Fruit fly (Drosophila melanogaster) whole organism, embryonic: ENCODE results near the gene CG34427.

Experiments used
- Atf3 ChIP-seq: fragments of 200-800 bp; sonication (Bioruptor generic); optimal IDR thresholded peaks from 3 replicates; lab custom pipeline; 2016; ENCODE audit warnings: missing biosample characterization, missing genetic modification characterization
- Bteb2 ChIP-seq: fragments of 200-800 bp; sonication (Bioruptor generic); optimal IDR thresholded peaks from 2 replicates; lab custom pipeline; 2016; ENCODE audit warnings: missing biosample characterization, missing genetic modification characterization
- CG12104 ChIP-seq: fragments of 200-800 bp; sonication (Bioruptor generic); optimal IDR thresholded peaks from 3 replicates; lab custom pipeline; 2016; ENCODE audit warnings: missing biosample characterization, missing genetic modification characterization
- CG12219 ChIP-seq: fragments of 200-800 bp; sonication (Bioruptor generic); optimal IDR thresholded peaks from 3 replicates; lab custom pipeline; 2018; ENCODE audit warnings: missing biosample characterization, mild to moderate bottlenecking, missing genetic modification characterization
- CG12299 ChIP-seq: fragments of 200-800 bp; sonication (Bioruptor generic); optimal IDR thresholded peaks from 2 replicates; lab custom pipeline; 2018; ENCODE audit warnings: missing biosample characterization, mild to moderate bottlenecking, missing genetic modification characterization
- CG13775 ChIP-seq: fragments of 200-800 bp; sonication (Bioruptor generic); optimal IDR thresholded peaks from 3 replicates; lab custom pipeline; 2017; ENCODE audit warnings: missing biosample characterization, mild to moderate bottlenecking, missing genetic modification characterization
- CG1602 ChIP-seq: fragments of 200-800 bp; sonication (Bioruptor generic); optimal IDR thresholded peaks from 3 replicates; lab custom pipeline; 2016; ENCODE audit warnings: missing biosample characterization, missing genetic modification characterization
- CG18262 ChIP-seq: fragments of 200-800 bp; optimal IDR thresholded peaks from 3 replicates; lab custom pipeline; 2019; ENCODE audit warnings: missing biosample characterization, mild to moderate bottlenecking, missing genetic modification characterization, moderate library complexity
- CG18476 ChIP-seq: fragments of 200-800 bp; sonication (Bioruptor generic); optimal IDR thresholded peaks from 2 replicates; lab custom pipeline; 2016; ENCODE audit warnings: missing biosample characterization, mild to moderate bottlenecking, missing genetic modification characterization
- CG2889 ChIP-seq: fragments of 200-800 bp; sonication (Bioruptor generic); IDR thresholded peaks from 3 replicates; pipeline ENCODE4 v1.3.6; 2022; ENCODE audit warnings: missing biosample characterization, missing genetic modification characterization
- CG30020 ChIP-seq: fragments of 200-800 bp; optimal IDR thresholded peaks from 2 replicates; lab custom pipeline; 2019; ENCODE audit warnings: missing biosample characterization, mild to moderate bottlenecking, missing genetic modification characterization, moderate library complexity
- CG30403 ChIP-seq: fragments of 200-800 bp; sonication (Bioruptor generic); optimal IDR thresholded peaks from 3 replicates; lab custom pipeline; 2016; ENCODE audit warnings: missing biosample characterization, missing genetic modification characterization
- CG32767 ChIP-seq: fragments of 200-800 bp; sonication (Bioruptor generic); IDR thresholded peaks from 2 replicates; pipeline ENCODE4 v1.3.6; 2022; ENCODE audit warnings: missing biosample characterization, missing genetic modification characterization
- CG34224 ChIP-seq: fragments of 200-800 bp; sonication (Bioruptor generic); IDR thresholded peaks from 3 replicates; pipeline ENCODE4 v1.3.6; 2022; ENCODE audit warnings: missing biosample characterization, missing genetic modification characterization; ENCODE audit not compliant: partially characterized antibody
- CG4328 ChIP-seq: fragments of 200-800 bp; sonication (Bioruptor generic); optimal IDR thresholded peaks from 3 replicates; lab custom pipeline; 2017; ENCODE audit warnings: missing biosample characterization, missing genetic modification reagents, missing genetic modification characterization
- CG43689 ChIP-seq: fragments of 200-800 bp; sonication (Bioruptor generic); IDR thresholded peaks from 2 replicates; pipeline ENCODE4 v1.3.6; 2022; ENCODE audit warnings: missing biosample characterization, missing genetic modification characterization
- CG4854 ChIP-seq: fragments of 200-800 bp; sonication (Bioruptor generic); optimal IDR thresholded peaks from 2 replicates; lab custom pipeline; 2016; ENCODE audit warnings: missing biosample characterization, missing genetic modification characterization, inconsistent platforms
- CG7271 ChIP-seq: fragments of 200-800 bp; sonication (Bioruptor generic); optimal IDR thresholded peaks from 2 replicates; lab custom pipeline; 2018; ENCODE audit warnings: missing biosample characterization, mild to moderate bottlenecking, missing genetic modification characterization, moderate library complexity
- CG7745 ChIP-seq: fragments of 200-800 bp; sonication (Bioruptor generic); optimal IDR thresholded peaks from 2 replicates; lab custom pipeline; 2018; ENCODE audit warnings: missing biosample characterization, mild to moderate bottlenecking, missing genetic modification characterization, moderate library complexity
- CG8281 ChIP-seq: fragments of 200-800 bp; sonication (Bioruptor generic); optimal IDR thresholded peaks from 2 replicates; lab custom pipeline; 2018; ENCODE audit warnings: missing biosample characterization, mild to moderate bottlenecking, missing genetic modification characterization, moderate library complexity
- CG8765 ChIP-seq: fragments of 200-800 bp; sonication (Bioruptor generic); IDR thresholded peaks from 2 replicates; pipeline ENCODE4 v1.3.6; 2022; ENCODE audit warnings: missing biosample characterization, missing genetic modification characterization
- CHES-1-like ChIP-seq: fragments of 200-800 bp; sonication (Bioruptor generic); optimal IDR thresholded peaks from 2 replicates; lab custom pipeline; 2016; ENCODE audit warnings: missing biosample characterization, missing genetic modification characterization
- CkIIα-i1 ChIP-seq: fragments of 200-800 bp; sonication (Bioruptor generic); IDR thresholded peaks from 2 replicates; pipeline ENCODE4 v1.3.6; 2022; ENCODE audit warnings: missing biosample characterization, missing genetic modification characterization
- HLH3B ChIP-seq: fragments of 200-800 bp; sonication (Bioruptor generic); IDR thresholded peaks from 2 replicates; pipeline ENCODE4 v1.3.6; 2022; ENCODE audit warnings: missing biosample characterization, missing genetic modification characterization
- Lhr ChIP-seq: fragments of 200-800 bp; sonication (Bioruptor generic); optimal IDR thresholded peaks from 3 replicates; lab custom pipeline; 2017; ENCODE audit warnings: mild to moderate bottlenecking, missing biosample characterization, missing genetic modification reagents, missing genetic modification characterization
- PHDP ChIP-seq: fragments of 200-800 bp; sonication (Bioruptor generic); optimal IDR thresholded peaks from 3 replicates; lab custom pipeline; 2018; ENCODE audit warnings: missing biosample characterization, mild to moderate bottlenecking, missing genetic modification characterization, moderate library complexity
- Ravus ChIP-seq: fragments of 200-800 bp; sonication (Bioruptor generic); IDR thresholded peaks from 2 replicates; pipeline ENCODE4 v1.3.6; 2022; ENCODE audit warnings: missing biosample characterization, missing genetic modification characterization
- Rfx ChIP-seq: fragments of 200-800 bp; sonication (Bioruptor generic); IDR thresholded peaks from 2 replicates; pipeline ENCODE4 v1.3.6; 2022; ENCODE audit warnings: missing biosample characterization, missing genetic modification characterization
- Six4 ChIP-seq: fragments of 200-800 bp; sonication (Bioruptor generic); optimal IDR thresholded peaks from 2 replicates; lab custom pipeline; 2016; ENCODE audit warnings: missing biosample characterization, missing genetic modification characterization
- Sox102F ChIP-seq: fragments of 200-800 bp; sonication (Bioruptor generic); optimal IDR thresholded peaks from 2 replicates; lab custom pipeline; 2018; ENCODE audit warnings: missing biosample characterization, mild to moderate bottlenecking, missing genetic modification characterization, moderate library complexity
- Trl ChIP-seq, 3 experiments: fragments of >200 bp in 2 of 3; fragments of 200-800 bp in 1 of 3; sonication (Bioruptor generic) in 1 of 3; optimal IDR thresholded peaks; 2 replicates in 1 of 3; 3 replicates in 2 of 3; lab custom pipeline; 2016 to 2017; ENCODE audit warnings: missing biosample characterization in 1 of 3, missing genetic modification characterization in 1 of 3
- btn ChIP-seq: fragments of 200-800 bp; sonication (Bioruptor generic); optimal IDR thresholded peaks from 2 replicates; lab custom pipeline; 2016; ENCODE audit warnings: missing biosample characterization, missing genetic modification characterization
- corto ChIP-seq: fragments of 200-800 bp; sonication (Bioruptor generic); optimal IDR thresholded peaks from 2 replicates; lab custom pipeline; 2016; ENCODE audit warnings: missing biosample characterization, mild to moderate bottlenecking, missing genetic modification characterization, moderate library complexity
- crp ChIP-seq, 2 experiments: fragments of 200-800 bp; sonication (Bioruptor generic); optimal IDR thresholded peaks; 2 replicates in 1 of 2; 3 replicates in 1 of 2; lab custom pipeline; 2017; ENCODE audit warnings: missing biosample characterization in 2 of 2, missing genetic modification characterization in 2 of 2, mild to moderate bottlenecking in 1 of 2, moderate library complexity in 1 of 2
- exex ChIP-seq: fragments of 200-800 bp; sonication (Bioruptor generic); optimal IDR thresholded peaks from 4 replicates; lab custom pipeline; 2018; ENCODE audit warnings: missing biosample characterization, mild to moderate bottlenecking, missing genetic modification characterization, moderate library complexity
- gcm2 ChIP-seq: fragments of 200-800 bp; sonication (Bioruptor generic); optimal IDR thresholded peaks from 2 replicates; lab custom pipeline; 2016; ENCODE audit warnings: missing biosample characterization, missing genetic modification characterization
- gem ChIP-seq: fragments of 200-800 bp; sonication (Bioruptor generic); optimal IDR thresholded peaks from 2 replicates; lab custom pipeline; 2019; ENCODE audit warnings: missing biosample characterization, mild to moderate bottlenecking, missing genetic modification characterization, moderate library complexity
- gsb ChIP-seq: fragments of 200-800 bp; sonication (Bioruptor generic); IDR thresholded peaks from 2 replicates; pipeline ENCODE4 v1.3.6; 2022; ENCODE audit warnings: missing biosample characterization, missing genetic modification characterization
- jigr1 ChIP-seq: fragments of 200-800 bp; sonication (Bioruptor generic); IDR thresholded peaks from 3 replicates; pipeline ENCODE4 v1.3.6; 2022; ENCODE audit warnings: missing biosample characterization, missing genetic modification characterization
- lilli ChIP-seq: fragments of 200-800 bp; sonication (Bioruptor generic); optimal IDR thresholded peaks from 3 replicates; lab custom pipeline; 2016; ENCODE audit warnings: missing biosample characterization, missing genetic modification characterization
- lov ChIP-seq, 2 experiments: fragments of 200-800 bp in 1 of 2; fragments of >200 bp in 1 of 2; sonication (Bioruptor generic) in 1 of 2; IDR thresholded peaks in 1 of 2; optimal IDR thresholded peaks in 1 of 2; 2 replicates in 1 of 2; 3 replicates in 1 of 2; pipeline versions ENCODE4 v1.3.6 to Lab custom; 2017 to 2022; ENCODE audit warnings: missing biosample characterization in 1 of 2, missing genetic modification characterization in 1 of 2
- nmo ChIP-seq: fragments of 200-800 bp; sonication (Bioruptor generic); optimal IDR thresholded peaks from 2 replicates; lab custom pipeline; 2018; ENCODE audit warnings: missing biosample characterization, mild to moderate bottlenecking, missing genetic modification characterization, moderate library complexity
- pfk ChIP-seq: fragments of 200-800 bp; sonication (Bioruptor generic); optimal IDR thresholded peaks from 2 replicates; lab custom pipeline; 2018; ENCODE audit warnings: missing biosample characterization, mild to moderate bottlenecking, missing genetic modification characterization, moderate library complexity
- salm ChIP-seq: fragments of 200-800 bp; sonication (Bioruptor generic); optimal IDR thresholded peaks from 2 replicates; lab custom pipeline; 2018; ENCODE audit warnings: missing biosample characterization, mild to moderate bottlenecking, missing genetic modification characterization
- slp2 ChIP-seq: fragments of 200-800 bp; sonication (Bioruptor generic); optimal IDR thresholded peaks from 2 replicates; lab custom pipeline; 2016; ENCODE audit warnings: missing biosample characterization, missing genetic modification characterization
- so ChIP-seq: fragments of 200-800 bp; sonication (Bioruptor generic); IDR thresholded peaks from 3 replicates; pipeline ENCODE4 v1.3.6; 2022; ENCODE audit warnings: missing biosample characterization, missing genetic modification characterization
- tgo ChIP-seq: fragments of 200-800 bp; sonication (Bioruptor generic); IDR thresholded peaks from 3 replicates; pipeline ENCODE4 v1.3.6; 2022; ENCODE audit warnings: missing biosample characterization, missing genetic modification characterization
- tin ChIP-seq: fragments of 200-800 bp; sonication (Bioruptor generic); optimal IDR thresholded peaks from 3 replicates; lab custom pipeline; 2016; ENCODE audit warnings: missing biosample characterization, missing genetic modification characterization
- usp ChIP-seq: fragments of >200 bp; optimal IDR thresholded peaks from 2 replicates; lab custom pipeline; 2017; ENCODE audit warnings: missing biosample characterization, missing genetic modification characterization
- vfl ChIP-seq: fragments of 200-800 bp; sonication (Bioruptor generic); optimal IDR thresholded peaks from 2 replicates; lab custom pipeline; 2016; ENCODE audit warnings: missing biosample characterization, missing genetic modification characterization

CG34427 gene

DNA sequence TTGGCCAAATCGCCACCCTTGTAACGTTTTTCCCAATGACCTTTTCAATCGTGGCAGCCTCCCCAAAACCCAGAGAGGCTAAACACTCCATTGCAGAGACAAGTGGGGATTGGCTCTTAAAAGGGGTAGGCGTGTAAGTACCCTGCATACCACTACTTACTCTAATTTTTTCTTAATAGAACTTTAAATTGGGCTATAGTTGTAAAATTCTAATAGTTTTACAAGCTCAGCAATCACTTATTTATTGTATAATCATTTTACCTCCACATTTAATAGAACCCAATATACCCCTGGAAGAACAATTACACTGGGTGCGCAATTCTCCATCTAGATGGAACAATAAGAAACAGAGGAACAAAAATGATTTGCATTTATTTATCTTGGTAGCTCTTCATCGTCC lies 37.2 kb downstream of the CG34427 start (continued):
- TF ChIP-seq Sox102F (peak; percentile 78), exex (tag; lab: Kevin White, UChicago) (peak; percentile 19), CG30020 (tag; lab: Kevin White, UChicago) (no peak), vfl (no peak), CG8281 (tag; lab: Kevin White, UChicago) (peak; percentile 28), lilli (peak; percentile 76), Lhr (GFP tag; lab: Kevin White, UChicago) (peak; percentile 37), CG2889 (peak; percentile 26; the same call in 1 of the 3 replicates), Six4 (GFP tag; lab: Kevin White, UChicago) (peak; percentile 48), btn (GFP tag; lab: Kevin White, UChicago) (peak; percentile 31), jigr1 (peak; percentile 35; the same call in 1 of the 3 replicates), CG7271 (no peak), CG34224 (GFP tag; lab: Robert Waterston, UW) (no peak), CHES-1-like (peak; percentile 17), CkIIα-i1 (GFP tag; lab: Robert Waterston, UW) (no peak), CG7745 (tag; lab: Kevin White, UChicago) (no peak), CG1602 (GFP tag; lab: Kevin White, UChicago) (peak; percentile 52), CG12219 (GFP tag; lab: Kevin White, UChicago) (peak; percentile 78), gsb (GFP tag; lab: Robert Waterston, UW) (peak; percentile 65; the same call in 1 of the 2 replicates), nmo (GFP tag; lab: Kevin White, UChicago) (peak; percentile 78), CG30403 (GFP tag; lab: Kevin White, UChicago) (peak; percentile 75), CG18262 (tag; lab: Kevin White, UChicago) (peak; percentile 77), CG4328 (GFP tag; lab: Kevin White, UChicago) (no peak), CG12104 (GFP tag; lab: Kevin White, UChicago) (peak; percentile 1), PHDP (tag; lab: Kevin White, UChicago) (peak; percentile 80), tin (GFP tag; lab: Kevin White, UChicago) (peak; percentile 55), gcm2 (GFP tag; lab: Kevin White, UChicago) (peak; percentile 21), Bteb2 (peak; percentile 37), CG32767 (GFP tag; lab: Robert Waterston, UW) (peak; percentile 50; the same call in 1 of the 2 replicates), crp (GFP tag; optimal IDR thresholded peaks at IDR 0.05; lab: Kevin White, UChicago) (no peak), lov (optimal IDR thresholded peaks at IDR 0.05; lab: Kevin White, UChicago) (no peak), lov (GFP tag; IDR thresholded peaks at IDR 0.05; lab: Robert Waterston, UW) (no peak), salm (tag; lab: Kevin White, UChicago) (peak; percentile 57), CG4854 (peak; percentile 36), so (GFP tag; lab: Robert Waterston, UW) (peak; percentile 59; the same call in 1 of the 3 replicates), pfk (GFP tag; lab: Kevin White, UChicago) (no peak), corto (no peak), Trl (optimal IDR thresholded peaks at IDR 0.05; lab: Kevin White, UChicago) (no peak), Trl (GFP tag; optimal IDR thresholded peaks at IDR 0.05; lab: Kevin White, UChicago) (peak; percentile 60), Ravus (GFP tag; lab: Robert Waterston, UW) (0 out of 2 replicates have a peak, but pooled peaks have one; percentile 18), CG12299 (tag; lab: Kevin White, UChicago) (peak; percentile 62), tgo (GFP tag; lab: Robert Waterston, UW) (peak; percentile 77; the same call in 2 of the 3 replicates), gem (tag; lab: Kevin White, UChicago) (peak; percentile 87), usp (GFP tag; lab: Kevin White, UChicago) (no peak), CG43689 (GFP tag; lab: Robert Waterston, UW) (no peak; the same call in 1 of the 2 replicates), CG13775 (GFP tag; lab: Kevin White, UChicago) (peak; percentile 47), CG18476 (no peak), Rfx (GFP tag; lab: Robert Waterston, UW) (peak; percentile 79), HLH3B (GFP tag; lab: Robert Waterston, UW) (peak; percentile 86), slp2 (GFP tag; lab: Kevin White, UChicago) (peak; percentile 9), Atf3 (GFP tag; lab: Kevin White, UChicago) (peak; percentile 33), CG8765 (GFP tag; lab: Robert Waterston, UW) (peak; percentile 55; the same call in 1 of the 2 replicates)
